Worm (Caenorhabditis elegans): ENCODE results near the gene fkh-9.

- TF ChIP-seq nhr-12 (tag; optimal IDR thresholded peaks at IDR 0.05) (no peak), lin-39 (tag; optimal IDR thresholded peaks at IDR 0.05) (no peak), elt-1 (tag; optimal IDR thresholded peaks at IDR 0.05) (no peak), snpc-4 (tag; optimal IDR thresholded peaks at IDR 0.05) (no peak), ama-1 (optimal IDR thresholded peaks at IDR 0.05) (no peak), elt-3 (tag; optimal IDR thresholded peaks at IDR 0.05) (no peak), C34F6.9 (tag; optimal IDR thresholded peaks at IDR 0.05) (no peak), lin-11 (tag; optimal IDR thresholded peaks at IDR 0.05) (no peak), fos-1 (tag; optimal IDR thresholded peaks at IDR 0.05) (no peak), unc-39 (tag; optimal IDR thresholded peaks at IDR 0.05) (no peak), F13H6.1 (tag; optimal IDR thresholded peaks at IDR 0.05) (no peak), aly-2 (tag; optimal IDR thresholded peaks at IDR 0.05) (no peak)
Measured at ce11 chrX:3828598-3829204, 1.9 kb upstream of the fkh-9 start.
